Worm (Caenorhabditis elegans) whole organism, early embryonic: ENCODE measurements around the gene srj-4.

Experiments
- B0310.2 ChIP-seq: sonication (generic microtip); optimal IDR thresholded peaks from 2 replicates; lab custom pipeline; 2016; ENCODE audit warnings: mild to moderate bottlenecking, missing genetic modification characterization, missing compliant biosample characterization
- F13C5.2 ChIP-seq: sonication (generic microtip); optimal IDR thresholded peaks from 2 replicates; lab custom pipeline; 2017; ENCODE audit warnings: mild to moderate bottlenecking, missing genetic modification characterization, inconsistent platforms, missing compliant biosample characterization
- aly-1 ChIP-seq: sonication (generic microtip); optimal IDR thresholded peaks from 2 replicates; lab custom pipeline; 2016; ENCODE audit warnings: missing genetic modification characterization, missing compliant biosample characterization
- ama-1 ChIP-seq: fragments of 150-350 bp; optimal IDR thresholded peaks from 2 replicates; lab custom pipeline; 2014
- ceh-13 ChIP-seq: fragments of 200-800 bp; sonication (Bioruptor generic); optimal IDR thresholded peaks from 2 replicates; lab custom pipeline; 2018; ENCODE audit warnings: mild to moderate bottlenecking, missing genetic modification characterization, missing compliant biosample characterization
- ceh-36 ChIP-seq: sonication (generic microtip); optimal IDR thresholded peaks from 2 replicates; lab custom pipeline; 2016; ENCODE audit warnings: missing genetic modification characterization, inconsistent platforms, missing compliant biosample characterization
- ets-7 ChIP-seq: sonication (generic microtip); optimal IDR thresholded peaks from 2 replicates; lab custom pipeline; 2016; ENCODE audit warnings: missing genotype, missing genetic modification characterization, missing compliant biosample characterization
- flt-1 ChIP-seq: fragments of 200-800 bp; sonication (Bioruptor generic); IDR thresholded peaks from 2 replicates; pipeline ENCODE4 v1.3.6; 2022; ENCODE audit warnings: missing genetic modification characterization, missing compliant biosample characterization
- hmbx-1 ChIP-seq: sonication (generic microtip); optimal IDR thresholded peaks from 2 replicates; lab custom pipeline; 2016; ENCODE audit warnings: mild to moderate bottlenecking, missing genetic modification characterization, missing compliant biosample characterization
- hmg-4 ChIP-seq: fragments of 200-800 bp; sonication (Bioruptor generic); optimal IDR thresholded peaks from 2 replicates; lab custom pipeline; 2018; ENCODE audit warnings: mild to moderate bottlenecking, missing genetic modification characterization, missing compliant biosample characterization
- hnd-1 ChIP-seq: sonication (generic microtip); optimal IDR thresholded peaks from 2 replicates; lab custom pipeline; 2016; ENCODE audit warnings: missing genetic modification characterization, missing compliant biosample characterization
- pes-1 ChIP-seq: fragments of 200-800 bp; sonication (Bioruptor generic); IDR thresholded peaks from 2 replicates; pipeline ENCODE4 v1.3.6; 2022; ENCODE audit warnings: missing genetic modification reagents, missing genetic modification characterization, missing compliant biosample characterization
- scrt-1 ChIP-seq: fragments of 200-800 bp; sonication (Bioruptor generic); IDR thresholded peaks from 2 replicates; pipeline ENCODE4 v1.3.6; 2022; ENCODE audit warnings: missing genetic modification characterization, missing compliant biosample characterization
- sea-1 ChIP-seq: fragments of 200-800 bp; sonication (Bioruptor generic); conservative IDR thresholded peaks from 2 replicates; pipeline ENCODE4 v1.3.6; 2022; ENCODE audit warnings: missing genetic modification characterization, missing compliant biosample characterization
- tbx-11 ChIP-seq: fragments of 200-800 bp; sonication (Bioruptor generic); IDR thresholded peaks from 2 replicates; pipeline ENCODE4 v1.3.6; 2022; ENCODE audit warnings: missing genetic modification characterization, missing compliant biosample characterization
- tbx-37 ChIP-seq: fragments of 200-800 bp; sonication (Bioruptor generic); conservative IDR thresholded peaks from 2 replicates; pipeline ENCODE4 v1.3.6; 2022; ENCODE audit warnings: missing genetic modification reagents, missing genetic modification characterization, missing compliant biosample characterization
- tra-4 ChIP-seq: sonication (generic microtip); optimal IDR thresholded peaks from 2 replicates; lab custom pipeline; 2017; ENCODE audit warnings: missing genetic modification characterization, missing compliant biosample characterization

The srj-4 gene

DNA sequence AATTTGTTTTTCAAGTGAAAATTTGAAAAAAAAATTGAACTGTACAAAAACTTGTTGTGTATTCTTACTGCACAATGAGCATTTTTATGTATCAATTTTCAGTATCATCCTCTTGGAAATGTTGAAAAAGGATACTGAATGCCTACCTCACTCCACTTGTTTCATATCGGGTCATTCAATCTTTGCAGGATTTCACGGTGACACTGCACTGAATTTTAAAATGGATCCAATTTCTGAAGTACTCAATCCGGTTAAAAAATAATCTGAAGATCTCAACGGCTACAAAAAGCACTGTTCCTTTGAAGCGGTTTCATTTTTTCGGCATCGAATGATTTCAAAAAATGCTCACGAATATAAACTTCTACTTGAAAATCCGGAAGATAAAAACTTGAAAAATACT, 25.1 kb upstream of the srj-4 start:
- TF ChIP-seq ama-1 (lab: Kevin White, UChicago), result no peak

DNA sequence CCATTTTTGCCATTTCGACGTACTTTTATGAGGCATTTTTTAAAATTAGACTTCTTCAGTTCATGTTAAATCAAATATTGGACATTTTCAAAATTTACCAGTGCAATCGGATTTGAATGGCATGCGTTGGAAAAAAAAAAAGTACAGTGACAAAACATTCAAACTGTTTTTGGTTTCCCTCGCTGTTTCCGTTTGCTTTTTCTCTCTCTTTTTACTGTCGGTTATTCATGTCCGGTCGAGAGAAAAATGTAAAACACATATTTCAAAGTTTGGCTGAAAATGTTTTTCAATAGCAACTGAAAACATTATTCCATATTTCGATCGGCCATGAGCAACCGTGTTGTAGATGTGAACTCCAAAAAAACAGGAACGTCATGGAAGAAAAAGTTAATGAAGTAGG, 22.4 kb upstream of the srj-4 start, which contains the start of gene C27A7.3:
Gene C27A7.3 (plus strand): TSS at position 301 of the 400 bp plus-strand sequence.
- TF ChIP-seq tra-4, result no peak
- TF ChIP-seq sea-1 (GFP tag; lab: Robert Waterston, UW), result no peak

DNA sequence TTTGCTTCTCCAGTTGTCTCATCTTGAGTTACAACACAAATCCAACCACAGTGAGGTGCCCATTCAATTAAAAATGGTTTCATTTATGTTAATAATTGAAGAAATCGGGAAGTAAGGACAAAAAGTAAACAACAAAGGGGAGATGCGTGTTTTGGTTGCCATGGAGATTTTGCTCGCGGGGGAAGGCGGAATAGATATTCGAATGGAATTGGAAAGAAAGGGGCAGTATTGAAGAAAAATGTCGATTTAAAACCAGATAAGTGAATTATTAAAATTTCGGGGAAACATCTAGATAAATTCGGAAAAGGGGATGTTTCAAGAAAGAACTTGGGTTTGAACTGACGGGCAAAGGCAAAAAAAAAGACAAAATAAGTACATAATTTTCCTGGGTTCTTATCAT, 12.4 kb upstream of the srj-4 start, which contains the start of gene che-11:
Gene che-11 (minus strand): TSS at position 101 of the 400 bp plus-strand sequence.
- TF ChIP-seq hmg-4 (GFP tag; lab: Kevin White, UChicago) (no peak), scrt-1 (GFP tag; lab: Robert Waterston, UW) (no peak), sea-1 (GFP tag; lab: Robert Waterston, UW) (no peak), ceh-13 (GFP tag; lab: Kevin White, UChicago) (no peak), tbx-11 (no peak), tbx-37 (GFP tag; lab: Robert Waterston, UW) (no peak), B0310.2 (tag; lab: Kevin White, UChicago) (no peak), pes-1 (GFP tag; lab: Robert Waterston, UW) (no peak), tra-4 (no peak), F13C5.2 (tag; lab: Kevin White, UChicago) (no peak), aly-1 (tag; lab: Kevin White, UChicago) (no peak), ets-7 (no peak)

DNA sequence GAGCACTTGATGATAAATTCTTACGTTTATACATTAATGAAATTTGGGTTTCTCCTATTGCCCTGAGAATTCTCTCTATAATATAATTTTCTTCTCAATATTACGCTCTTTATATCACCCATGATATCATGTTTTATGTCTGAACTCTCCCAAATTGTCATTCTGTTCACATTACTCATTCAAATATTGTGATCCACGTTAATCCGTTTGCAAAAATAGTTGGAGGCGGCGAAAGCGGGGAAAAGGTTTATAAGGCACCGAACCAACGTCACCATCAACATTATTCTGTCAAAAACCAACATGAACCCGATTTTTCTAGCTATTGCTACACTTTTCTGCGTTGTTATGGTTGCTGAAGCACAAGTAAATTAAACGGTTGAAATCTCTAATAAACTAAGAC, 10.1 kb upstream of the srj-4 start, which contains the start of gene C27A7.8:
Gene C27A7.8 (plus strand): TSS at position 301 of the 400 bp plus-strand sequence.
- TF ChIP-seq B0310.2 (tag; lab: Kevin White, UChicago), result no peak
- no peak for TF ChIP-seq hmbx-1
- no peak for TF ChIP-seq ceh-13 (GFP tag; lab: Kevin White, UChicago)
- TF ChIP-seq aly-1 (tag; lab: Kevin White, UChicago), result no peak
- no peak for TF ChIP-seq tbx-37 (GFP tag; lab: Robert Waterston, UW)
- no peak for TF ChIP-seq pes-1 (GFP tag; lab: Robert Waterston, UW)
- no peak for TF ChIP-seq F13C5.2 (tag; lab: Kevin White, UChicago)
- TF ChIP-seq sea-1 (GFP tag; lab: Robert Waterston, UW), result no peak
- no peak for TF ChIP-seq hnd-1

ce11 chrV:12153784-12154183, 9.2 kb upstream of the srj-4 start:
- TF ChIP-seq B0310.2 (tag; lab: Kevin White, UChicago) (no peak), hmbx-1 (no peak), aly-1 (tag; lab: Kevin White, UChicago) (no peak), flt-1 (no peak), pes-1 (GFP tag; lab: Robert Waterston, UW) (no peak), ceh-13 (GFP tag; lab: Kevin White, UChicago) (no peak), hmg-4 (GFP tag; lab: Kevin White, UChicago) (no peak), F13C5.2 (tag; lab: Kevin White, UChicago) (no peak), scrt-1 (GFP tag; lab: Robert Waterston, UW) (no peak), hnd-1 (no peak), ama-1 (lab: Kevin White, UChicago) (no peak), tra-4 (no peak), ets-7 (no peak), ceh-36 (tag; lab: Kevin White, UChicago) (no peak), tbx-37 (GFP tag; lab: Robert Waterston, UW) (no peak), sea-1 (GFP tag; lab: Robert Waterston, UW) (no peak)

DNA sequence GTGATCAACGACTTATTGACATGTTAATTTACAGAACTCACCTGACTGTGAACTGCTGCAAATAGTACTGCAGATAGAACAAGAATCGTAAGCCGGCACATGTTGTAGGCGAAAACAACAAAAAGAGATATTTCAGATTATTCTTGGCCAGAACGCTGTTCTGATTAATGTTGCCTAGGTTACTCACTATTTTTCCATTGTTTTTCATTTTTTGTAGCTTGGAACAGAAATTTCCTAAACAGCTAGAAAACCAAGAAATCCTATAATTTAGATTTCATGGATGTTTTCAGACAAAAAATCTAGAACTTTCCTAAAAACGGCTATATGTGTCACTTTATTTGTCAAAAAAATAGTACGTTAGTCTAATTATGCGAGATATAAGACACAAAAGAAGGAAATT, 8.5 kb upstream of the srj-4 start, which contains the start of gene C27A7.9:
Gene C27A7.9 (minus strand): TSS at position 101 of the 400 bp plus-strand sequence.
- no peak for TF ChIP-seq hmg-4 (GFP tag; lab: Kevin White, UChicago)
- no peak for TF ChIP-seq hmbx-1
- no peak for TF ChIP-seq tbx-37 (GFP tag; lab: Robert Waterston, UW)
- no peak for TF ChIP-seq tbx-11
- no peak for TF ChIP-seq sea-1 (GFP tag; lab: Robert Waterston, UW)
- no peak for TF ChIP-seq pes-1 (GFP tag; lab: Robert Waterston, UW)
- TF ChIP-seq ets-7, result no peak
- TF ChIP-seq scrt-1 (GFP tag; lab: Robert Waterston, UW), result no peak
- TF ChIP-seq ceh-36 (tag; lab: Kevin White, UChicago), result no peak
- no peak for TF ChIP-seq hnd-1
- no peak for TF ChIP-seq ceh-13 (GFP tag; lab: Kevin White, UChicago)
- no peak for TF ChIP-seq flt-1
- TF ChIP-seq aly-1 (tag; lab: Kevin White, UChicago), result no peak
- TF ChIP-seq F13C5.2 (tag; lab: Kevin White, UChicago), result no peak
- TF ChIP-seq ama-1 (lab: Kevin White, UChicago), result no peak
- TF ChIP-seq B0310.2 (tag; lab: Kevin White, UChicago), result no peak
- no peak for TF ChIP-seq tra-4

DNA sequence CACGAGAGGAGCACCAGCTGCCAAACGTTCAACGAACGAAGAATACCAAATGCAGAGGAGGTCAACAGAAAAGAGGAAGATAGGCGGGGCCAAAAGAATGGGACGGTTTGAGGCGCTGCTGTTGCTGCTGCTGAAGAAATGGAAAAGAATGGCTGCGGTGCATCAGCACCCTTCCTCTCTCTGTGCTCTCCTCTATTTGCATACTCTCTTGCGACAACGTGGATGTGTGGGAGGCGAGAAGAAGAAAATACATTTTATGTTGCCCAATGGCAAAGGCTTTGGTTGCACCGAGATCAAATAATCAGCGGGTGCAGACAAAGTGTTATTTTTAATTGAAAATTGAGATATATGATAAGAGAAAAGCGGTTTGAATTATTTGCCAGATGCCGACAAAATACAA, 4.6 kb upstream of the srj-4 start:
- no peak for TF ChIP-seq tbx-11
- no peak for TF ChIP-seq aly-1 (tag; lab: Kevin White, UChicago)
- no peak for TF ChIP-seq sea-1 (GFP tag; lab: Robert Waterston, UW)
- no peak for TF ChIP-seq ceh-36 (tag; lab: Kevin White, UChicago)
- TF ChIP-seq ceh-13 (GFP tag; lab: Kevin White, UChicago), result no peak
- no peak for TF ChIP-seq hmg-4 (GFP tag; lab: Kevin White, UChicago)
- TF ChIP-seq ets-7, result no peak
- TF ChIP-seq tra-4, result no peak
- no peak for TF ChIP-seq F13C5.2 (tag; lab: Kevin White, UChicago)
- no peak for TF ChIP-seq pes-1 (GFP tag; lab: Robert Waterston, UW)
- no peak for TF ChIP-seq hmbx-1
- TF ChIP-seq B0310.2 (tag; lab: Kevin White, UChicago), result no peak
- TF ChIP-seq ama-1 (lab: Kevin White, UChicago), result no peak
- TF ChIP-seq scrt-1 (GFP tag; lab: Robert Waterston, UW), result no peak
- TF ChIP-seq flt-1, result no peak

- TF ChIP-seq tra-4 (no peak), ceh-36 (tag; lab: Kevin White, UChicago) (no peak), B0310.2 (tag; lab: Kevin White, UChicago) (no peak), scrt-1 (GFP tag; lab: Robert Waterston, UW) (no peak), ceh-13 (GFP tag; lab: Kevin White, UChicago) (no peak), hmg-4 (GFP tag; lab: Kevin White, UChicago) (no peak), hnd-1 (no peak), pes-1 (GFP tag; lab: Robert Waterston, UW) (no peak), sea-1 (GFP tag; lab: Robert Waterston, UW) (no peak), F13C5.2 (tag; lab: Kevin White, UChicago) (no peak), tbx-37 (GFP tag; lab: Robert Waterston, UW) (no peak), tbx-11 (no peak), hmbx-1 (no peak), ets-7 (no peak), ama-1 (lab: Kevin White, UChicago) (no peak), aly-1 (tag; lab: Kevin White, UChicago) (no peak)
These were observed 3.0 kb upstream of the srj-4 start for ce11 chrV:12159975-12160374.
